Fruit fly (Drosophila melanogaster): ENCODE data around the gene CG9915.
A peak's percentile ranks its signal among the peaks of the same experiment; 100 is the strongest.

The CG9915 gene

dm6 chrX:16333434-16334141, 20.6 kb upstream of the CG9915 start, which contains the start of the genes CG9921 and Dsp1 (continued):
- no peak for TF ChIP-seq CG18764 (GFP tag; optimal IDR thresholded peaks at IDR 0.05)
- no peak for TF ChIP-seq CG12391 (tag; optimal IDR thresholded peaks at IDR 0.05)
- TF ChIP-seq sug (tag; optimal IDR thresholded peaks at IDR 0.05) = peak; percentile 26
- no peak for TF ChIP-seq otp (GFP tag; IDR thresholded peaks at IDR 0.05)
- no peak for TF ChIP-seq dm (GFP tag; optimal IDR thresholded peaks at IDR 0.05)
- no peak for TF ChIP-seq CG18476 (GFP tag; optimal IDR thresholded peaks at IDR 0.05)
- TF ChIP-seq sisA (GFP tag; IDR thresholded peaks at IDR 0.05) = no peak
- no peak for TF ChIP-seq Awh (GFP tag; IDR thresholded peaks at IDR 0.05)
- no peak for TF ChIP-seq CG33213 (GFP tag; optimal IDR thresholded peaks at IDR 0.05)
- TF ChIP-seq CG12942 (GFP tag; optimal IDR thresholded peaks at IDR 0.05) = no peak
- no peak for TF ChIP-seq CG17912 (GFP tag; optimal IDR thresholded peaks at IDR 0.05)
- TF ChIP-seq Antp (GFP tag; optimal IDR thresholded peaks at IDR 0.05) = no peak
- TF ChIP-seq CG10543 (GFP tag; optimal IDR thresholded peaks at IDR 0.05) = peak; percentile 49
- TF ChIP-seq Ada2b (GFP tag; IDR thresholded peaks at IDR 0.05) = no peak
- TF ChIP-seq CG6689 (GFP tag; IDR thresholded peaks at IDR 0.05) = peak; percentile 17; the same call in 1 of the 2 replicates
- TF ChIP-seq Abd-B (GFP tag; optimal IDR thresholded peaks at IDR 0.05) = no peak
- peak; percentile 28 for TF ChIP-seq MESR4 (GFP tag; optimal IDR thresholded peaks at IDR 0.05)
- TF ChIP-seq CG2889 (GFP tag; IDR thresholded peaks at IDR 0.05) = no peak
- TF ChIP-seq Ets65A (GFP tag) = no peak
- TF ChIP-seq al (GFP tag; IDR thresholded peaks at IDR 0.05) = no peak
- TF ChIP-seq CG8359 (GFP tag; optimal IDR thresholded peaks at IDR 0.05; ENCODE audit: borderline replicate concordance) = no peak
- no peak for TF ChIP-seq CG9215 (GFP tag; IDR thresholded peaks at IDR 0.05)
- TF ChIP-seq CG11560 (tag; IDR thresholded peaks at IDR 0.05) = no peak
- no peak for TF ChIP-seq CG11504 (tag; optimal IDR thresholded peaks at IDR 0.05)
- TF ChIP-seq unpg (GFP tag; optimal IDR thresholded peaks at IDR 0.05) = no peak
- TF ChIP-seq peb (GFP tag; IDR thresholded peaks at IDR 0.05) = no peak
- no peak for TF ChIP-seq CG31224 (GFP tag; IDR thresholded peaks at IDR 0.05)
- TF ChIP-seq CG31441 (GFP tag; IDR thresholded peaks at IDR 0.05) = no peak
- TF ChIP-seq dati (GFP tag; IDR thresholded peaks at IDR 0.05) = no peak
- no peak for TF ChIP-seq bcd (GFP tag; optimal IDR thresholded peaks at IDR 0.05)
- no peak for TF ChIP-seq CG7357 (GFP tag; IDR thresholded peaks at IDR 0.05)
- TF ChIP-seq ewg (GFP tag; optimal IDR thresholded peaks at IDR 0.05) = no peak
- no peak for TF ChIP-seq run (tag; optimal IDR thresholded peaks at IDR 0.05)
- no peak for TF ChIP-seq CG43689 (GFP tag; IDR thresholded peaks at IDR 0.05)
- no peak for TF ChIP-seq Hr39 (optimal IDR thresholded peaks at IDR 0.05)
- no peak for TF ChIP-seq CG8290 (GFP tag; optimal IDR thresholded peaks at IDR 0.05)
- TF ChIP-seq CG8290 (tag; optimal IDR thresholded peaks at IDR 0.05) = peak in 1 of 2 experiments; percentile 76
- TF ChIP-seq CG12071 (GFP tag; optimal IDR thresholded peaks at IDR 0.05) = peak; percentile 30
- no peak for TF ChIP-seq Pdp1 (GFP tag; optimal IDR thresholded peaks at IDR 0.05)
- TF ChIP-seq CG10565 (GFP tag; optimal IDR thresholded peaks at IDR 0.05) = no peak
- no peak for TF ChIP-seq stwl (tag; optimal IDR thresholded peaks at IDR 0.05)
- TF ChIP-seq CG1792 (GFP tag; optimal IDR thresholded peaks at IDR 0.05) = no peak
- no peak for TF ChIP-seq PHDP (tag; optimal IDR thresholded peaks at IDR 0.05)
- no peak for TF ChIP-seq her (GFP tag; optimal IDR thresholded peaks at IDR 0.05)
- no peak for TF ChIP-seq Atf3 (GFP tag; optimal IDR thresholded peaks at IDR 0.05)
- TF ChIP-seq CG10462 (GFP tag; optimal IDR thresholded peaks at IDR 0.05) = no peak
- TF ChIP-seq D (optimal IDR thresholded peaks at IDR 0.05) = no peak
- TF ChIP-seq D (GFP tag; optimal IDR thresholded peaks at IDR 0.05) = no peak
- TF ChIP-seq CG16863 (GFP tag; optimal IDR thresholded peaks at IDR 0.05) = no peak
- no peak for TF ChIP-seq Nf-YC (tag; optimal IDR thresholded peaks at IDR 0.05)
- no peak for TF ChIP-seq zfh1 (GFP tag; IDR thresholded peaks at IDR 0.05)
- TF ChIP-seq Meics (GFP tag; optimal IDR thresholded peaks at IDR 0.05) = no peak

Data from whole organism, embryonic.